Fruit fly (Drosophila melanogaster) whole organism, embryonic: ENCODE data around the gene Roc1b.

ENCODE experiments used
- Ada2b ChIP-seq: fragments of 200-800 bp; sonication (Bioruptor generic); IDR thresholded peaks from 2 replicates; pipeline ENCODE4 v1.3.6; 2022; ENCODE audit warnings: missing biosample characterization, missing genetic modification characterization
- CG10366 ChIP-seq: fragments of 200-800 bp; sonication (Bioruptor generic); IDR thresholded peaks from 2 replicates; pipeline ENCODE4 v1.3.6; 2022; ENCODE audit warnings: missing biosample characterization, missing genetic modification characterization
- CG10654 ChIP-seq: fragments of 200-800 bp; sonication (Bioruptor generic); optimal IDR thresholded peaks from 2 replicates; lab custom pipeline; 2016; ENCODE audit warnings: missing biosample characterization, missing genetic modification characterization
- CG11456 ChIP-seq: fragments of 200-800 bp; sonication (Bioruptor generic); IDR thresholded peaks from 3 replicates; pipeline ENCODE4 v1.3.6; 2022; ENCODE audit warnings: missing biosample characterization, missing genetic modification characterization
- CG11695 ChIP-seq: fragments of 200-800 bp; sonication (Bioruptor generic); IDR thresholded peaks from 3 replicates; pipeline ENCODE4 v1.3.6; 2022; ENCODE audit warnings: missing biosample characterization, missing genetic modification characterization
- CG12071 ChIP-seq: fragments of 200-800 bp; sonication (Bioruptor generic); optimal IDR thresholded peaks from 3 replicates; lab custom pipeline; 2018; ENCODE audit warnings: missing biosample characterization, mild to moderate bottlenecking, missing genetic modification characterization
- CG13287 ChIP-seq: fragments of 200-800 bp; sonication (Bioruptor generic); IDR thresholded peaks from 2 replicates; pipeline ENCODE4 v1.3.6; 2022; ENCODE audit warnings: missing biosample characterization, missing genetic modification characterization; ENCODE audit not compliant: partially characterized antibody
- CG1602 ChIP-seq: fragments of 200-800 bp; sonication (Bioruptor generic); optimal IDR thresholded peaks from 3 replicates; lab custom pipeline; 2016; ENCODE audit warnings: missing biosample characterization, missing genetic modification characterization
- CG1603 ChIP-seq: fragments of 200-800 bp; sonication (Bioruptor generic); optimal IDR thresholded peaks from 2 replicates; lab custom pipeline; 2019; ENCODE audit warnings: missing biosample characterization, mild to moderate bottlenecking, missing genetic modification characterization, moderate library complexity
- CG1647 ChIP-seq: fragments of 200-800 bp; sonication (Bioruptor generic); optimal IDR thresholded peaks from 3 replicates; lab custom pipeline; 2016; ENCODE audit warnings: missing biosample characterization, missing genetic modification characterization
- CG16815 ChIP-seq: fragments of 200-800 bp; sonication (Bioruptor generic); optimal IDR thresholded peaks from 3 replicates; lab custom pipeline; 2017; ENCODE audit warnings: missing biosample characterization, mild to moderate bottlenecking, missing genetic modification characterization
- CG2116 ChIP-seq: fragments of 200-800 bp; sonication (Bioruptor generic); optimal IDR thresholded peaks from 3 replicates; lab custom pipeline; 2018; ENCODE audit warnings: missing biosample characterization, mild to moderate bottlenecking, missing genetic modification characterization
- CG2199 ChIP-seq: fragments of 200-800 bp; sonication (Bioruptor generic); IDR thresholded peaks from 3 replicates; pipeline ENCODE4 v1.3.6; 2022; ENCODE audit warnings: missing biosample characterization, missing genetic modification characterization
- CG33557 ChIP-seq: fragments of 200-800 bp; sonication (Bioruptor generic); optimal IDR thresholded peaks from 2 replicates; lab custom pipeline; 2019; ENCODE audit warnings: missing biosample characterization, mild to moderate bottlenecking, missing genetic modification characterization, moderate library complexity
- CG4404 ChIP-seq: fragments of 200-800 bp; sonication (Bioruptor generic); IDR thresholded peaks from 2 replicates; pipeline ENCODE4 v1.3.6; 2022; ENCODE audit warnings: missing biosample characterization, missing genetic modification characterization
- CG6254 ChIP-seq: fragments of 200-800 bp; sonication (Bioruptor generic); optimal IDR thresholded peaks from 3 replicates; lab custom pipeline; 2017; ENCODE audit warnings: mild to moderate bottlenecking, missing biosample characterization, missing genetic modification reagents, missing genetic modification characterization
- CG6791 ChIP-seq: fragments of 200-800 bp; sonication (Bioruptor generic); IDR thresholded peaks from 3 replicates; pipeline ENCODE4 v1.3.6; 2022; ENCODE audit warnings: missing biosample characterization, missing genetic modification characterization; ENCODE audit not compliant: partially characterized antibody
- CG9215 ChIP-seq: fragments of 200-800 bp; sonication (Bioruptor generic); IDR thresholded peaks from 2 replicates; pipeline ENCODE4 v1.3.6; 2022; ENCODE audit warnings: missing biosample characterization, missing genetic modification characterization
- D19B ChIP-seq: fragments of 200-800 bp; sonication (Bioruptor generic); optimal IDR thresholded peaks from 2 replicates; lab custom pipeline; 2017; ENCODE audit warnings: missing biosample characterization, mild to moderate bottlenecking, missing genetic modification characterization
- HmgD ChIP-seq: fragments of 200-800 bp; sonication (Bioruptor generic); optimal IDR thresholded peaks from 3 replicates; lab custom pipeline; 2016; ENCODE audit warnings: missing biosample characterization, missing genetic modification characterization
- NfI ChIP-seq: fragments of 200-800 bp; sonication (Bioruptor generic); optimal IDR thresholded peaks from 3 replicates; lab custom pipeline; 2018; ENCODE audit warnings: missing biosample characterization, mild to moderate bottlenecking, missing genetic modification characterization, moderate library complexity
- Ravus ChIP-seq: fragments of 200-800 bp; sonication (Bioruptor generic); IDR thresholded peaks from 2 replicates; pipeline ENCODE4 v1.3.6; 2022; ENCODE audit warnings: missing biosample characterization, missing genetic modification characterization
- Sin3A ChIP-seq: fragments of >200 bp; optimal IDR thresholded peaks from 2 replicates; lab custom pipeline; 2018
- TFAM ChIP-seq: fragments of 200-800 bp; sonication (Bioruptor generic); optimal IDR thresholded peaks from 2 replicates; lab custom pipeline; 2017; ENCODE audit warnings: missing biosample characterization, missing genetic modification characterization, inconsistent platforms
- ap ChIP-seq: fragments of 200-800 bp; sonication (Bioruptor generic); IDR thresholded peaks from 2 replicates; pipeline ENCODE4 v1.3.6; 2022; ENCODE audit warnings: missing biosample characterization, missing genetic modification characterization
- bab2 ChIP-seq: fragments of 200-800 bp; sonication (Bioruptor generic); optimal IDR thresholded peaks from 2 replicates; lab custom pipeline; 2016; ENCODE audit warnings: missing biosample characterization, missing genetic modification characterization
- bsh ChIP-seq, 2 experiments: fragments of 200-800 bp; sonication (Bioruptor generic); optimal IDR thresholded peaks; 2 replicates each; lab custom pipeline; 2017 to 2018; ENCODE audit warnings: mild to moderate bottlenecking in 2 of 2, missing biosample characterization in 2 of 2, missing genetic modification characterization in 2 of 2, moderate library complexity in 1 of 2
- dan ChIP-seq: fragments of 200-800 bp; sonication (Bioruptor generic); IDR thresholded peaks from 2 replicates; pipeline ENCODE4 v1.3.6; 2022; ENCODE audit warnings: missing biosample characterization, missing genetic modification characterization
- dimm ChIP-seq: fragments of 200-800 bp; sonication (Bioruptor generic); IDR thresholded peaks from 2 replicates; pipeline ENCODE4 v1.3.6; 2022; ENCODE audit warnings: missing biosample characterization, missing genetic modification characterization
- emc ChIP-seq: fragments of 200-800 bp; sonication (Bioruptor generic); optimal IDR thresholded peaks from 2 replicates; lab custom pipeline; 2016; ENCODE audit warnings: missing biosample characterization, missing genetic modification characterization
- fd102C ChIP-seq: fragments of 200-800 bp; sonication (Bioruptor generic); optimal IDR thresholded peaks from 2 replicates; lab custom pipeline; 2018; ENCODE audit warnings: missing biosample characterization, mild to moderate bottlenecking, missing genetic modification characterization, moderate library complexity
- inv ChIP-seq: fragments of 200-800 bp; sonication (Bioruptor generic); IDR thresholded peaks from 2 replicates; pipeline ENCODE4 v1.3.6; 2022; ENCODE audit warnings: missing biosample characterization, missing genetic modification characterization; ENCODE audit not compliant: partially characterized antibody
- jumu ChIP-seq: fragments of 200-800 bp; sonication (Bioruptor generic); optimal IDR thresholded peaks from 3 replicates; lab custom pipeline; 2016; ENCODE audit warnings: missing biosample characterization, missing genetic modification characterization
- ken ChIP-seq: fragments of 200-800 bp; sonication (Bioruptor generic); IDR thresholded peaks from 3 replicates; pipeline ENCODE4 v1.3.6; 2022; ENCODE audit warnings: missing biosample characterization, missing genetic modification characterization
- knrl ChIP-seq: fragments of 200-800 bp; sonication (Bioruptor generic); IDR thresholded peaks from 3 replicates; pipeline ENCODE4 v1.3.6; 2022; ENCODE audit warnings: missing biosample characterization, missing genetic modification characterization; ENCODE audit not compliant: partially characterized antibody
- luna ChIP-seq: fragments of 200-800 bp; sonication (Bioruptor generic); optimal IDR thresholded peaks from 2 replicates; lab custom pipeline; 2016; ENCODE audit warnings: missing biosample characterization, missing genetic modification characterization
- nerfin-1 ChIP-seq: fragments of 200-800 bp; sonication (Bioruptor generic); optimal IDR thresholded peaks from 3 replicates; lab custom pipeline; 2019; ENCODE audit warnings: missing biosample characterization, mild to moderate bottlenecking, missing genetic modification characterization, moderate library complexity
- oc ChIP-seq: fragments of 200-800 bp; sonication (Bioruptor generic); optimal IDR thresholded peaks from 2 replicates; lab custom pipeline; 2018; ENCODE audit warnings: missing biosample characterization, mild to moderate bottlenecking, missing genetic modification characterization, moderate library complexity
- pan ChIP-seq, 4 experiments: fragments of >200 bp in 3 of 4; fragments of 200-800 bp in 1 of 4; sonication (Bioruptor generic) in 1 of 4; optimal IDR thresholded peaks in 3 of 4; IDR thresholded peaks in 1 of 4; 2 replicates each; pipeline versions ENCODE4 v1.3.6 to Lab custom; 2017 to 2022; ENCODE audit warnings: missing biosample characterization in 2 of 4, missing genetic modification characterization in 2 of 4, mixed read lengths in 1 of 4
- pfk ChIP-seq: fragments of 200-800 bp; sonication (Bioruptor generic); optimal IDR thresholded peaks from 2 replicates; lab custom pipeline; 2018; ENCODE audit warnings: missing biosample characterization, mild to moderate bottlenecking, missing genetic modification characterization, moderate library complexity
- phol ChIP-seq: fragments of 200-800 bp; sonication (Bioruptor generic); optimal IDR thresholded peaks from 3 replicates; lab custom pipeline; 2018; ENCODE audit warnings: missing biosample characterization, mild to moderate bottlenecking, missing genetic modification characterization, moderate library complexity
- pros ChIP-seq: fragments of 200-800 bp; sonication (Bioruptor generic); optimal IDR thresholded peaks from 3 replicates; lab custom pipeline; 2019; ENCODE audit warnings: missing biosample characterization, mild to moderate bottlenecking, missing genetic modification characterization, moderate library complexity
- scrt ChIP-seq: fragments of 200-800 bp; sonication (Bioruptor generic); optimal IDR thresholded peaks from 2 replicates; lab custom pipeline; 2018; ENCODE audit warnings: missing biosample characterization, mild to moderate bottlenecking, missing genetic modification characterization, moderate library complexity
- sd ChIP-seq: fragments of 200-800 bp; sonication (Bioruptor generic); optimal IDR thresholded peaks from 3 replicates; lab custom pipeline; 2018; ENCODE audit warnings: missing biosample characterization, mild to moderate bottlenecking, missing genetic modification characterization, moderate library complexity
- seq ChIP-seq: fragments of 200-800 bp; sonication (Bioruptor generic); IDR thresholded peaks from 2 replicates; pipeline ENCODE4 v1.3.6; 2022; ENCODE audit warnings: missing biosample characterization, missing genetic modification characterization
- tio ChIP-seq: fragments of 200-800 bp; sonication (Bioruptor generic); optimal IDR thresholded peaks from 2 replicates; lab custom pipeline; 2017; ENCODE audit warnings: missing biosample characterization, missing genetic modification characterization, inconsistent platforms
- unpg ChIP-seq: fragments of 200-800 bp; sonication (Bioruptor generic); optimal IDR thresholded peaks from 3 replicates; lab custom pipeline; 2018; ENCODE audit warnings: missing biosample characterization, mild to moderate bottlenecking, missing genetic modification characterization, moderate library complexity
- zf30C ChIP-seq: fragments of 200-800 bp; sonication (Bioruptor generic); optimal IDR thresholded peaks from 3 replicates; lab custom pipeline; 2018; ENCODE audit warnings: missing biosample characterization, mild to moderate bottlenecking, missing genetic modification characterization

Gene Roc1b

DNA sequence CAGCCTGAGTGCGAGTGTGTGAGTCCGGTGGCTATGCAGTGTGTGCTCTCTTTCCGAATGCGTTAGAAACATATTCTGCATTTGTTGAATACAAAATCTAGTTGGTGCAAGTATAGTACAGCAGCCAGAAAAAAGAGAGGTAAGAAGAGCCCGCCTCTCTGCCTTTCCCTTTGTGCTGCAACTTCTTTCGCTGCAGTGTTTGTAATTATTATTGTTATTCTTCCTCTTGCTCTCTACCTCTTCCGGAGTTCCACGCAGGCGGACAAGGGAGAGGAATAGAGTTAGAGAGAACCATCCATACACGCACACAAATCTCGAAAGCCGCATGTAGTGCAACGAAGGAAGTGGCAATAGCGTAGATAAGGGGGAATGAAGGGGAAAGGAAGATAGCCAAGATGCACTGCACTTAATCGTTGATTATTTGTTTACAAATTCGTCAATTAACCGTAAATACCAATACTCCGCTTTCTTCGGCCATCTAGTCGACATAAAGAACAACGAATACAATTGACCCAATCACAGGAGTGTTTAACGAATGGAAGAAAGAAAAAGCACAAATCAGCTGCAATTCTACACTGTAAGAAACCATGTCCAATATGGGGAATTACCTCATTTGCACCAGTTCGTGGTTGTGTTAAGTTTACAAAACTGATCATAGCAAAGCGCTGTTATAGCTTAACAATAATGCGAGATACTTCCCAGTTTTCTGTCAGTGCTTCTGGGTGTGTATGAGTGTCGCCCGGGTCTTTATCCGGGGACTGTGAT is 10.0 kb upstream of the Roc1b start (continued):
- TF ChIP-seq CG6254 (GFP tag; lab: Kevin White, UChicago) (peak; percentile 69), TFAM (GFP tag; lab: Kevin White, UChicago) (peak; percentile 17), ap (GFP tag; lab: Robert Waterston, UW) (peak; percentile 56), ken (GFP tag; lab: Robert Waterston, UW) (peak; percentile 73; the same call in 2 of the 3 replicates), dan (GFP tag; lab: Robert Waterston, UW) (no peak), scrt (no peak), pros (GFP tag; lab: Kevin White, UChicago) (no peak), CG4404 (GFP tag; lab: Robert Waterston, UW) (no peak), jumu (peak; percentile 75), CG1603 (tag; lab: Kevin White, UChicago) (peak; percentile 92), oc (tag; lab: Kevin White, UChicago) (peak; percentile 77), CG2199 (no peak), nerfin-1 (tag; lab: Kevin White, UChicago) (peak; percentile 53), Ravus (GFP tag; lab: Robert Waterston, UW) (peak; percentile 25; the same call in 1 of the 2 replicates), CG13287 (no peak), pfk (no peak), CG12071 (GFP tag; lab: Kevin White, UChicago) (peak; percentile 60), knrl (GFP tag; lab: Robert Waterston, UW) (no peak), pan (optimal IDR thresholded peaks at IDR 0.05; lab: Kevin White, UChicago) (no peak), pan (GFP tag; optimal IDR thresholded peaks at IDR 0.05 in 1 of 2, IDR thresholded peaks at IDR 0.05 in 1 of 2) (peak in 1 of 2 experiments; percentile 63), Sin3A (lab: Kevin White, UChicago) (no peak), NfI (GFP tag; lab: Kevin White, UChicago) (peak; percentile 62), CG33557 (GFP tag; lab: Kevin White, UChicago) (peak; percentile 59), inv (no peak), zf30C (GFP tag; lab: Kevin White, UChicago) (peak; percentile 81), seq (GFP tag; lab: Robert Waterston, UW) (peak; percentile 35; the same call in 1 of the 2 replicates), bsh (GFP tag; optimal IDR thresholded peaks at IDR 0.05; lab: Kevin White, UChicago) (peak; percentile 80 to 92), dimm (no peak), Ada2b (peak; percentile 59), CG1647 (peak; percentile 53), CG6791 (GFP tag; lab: Robert Waterston, UW) (no peak), CG9215 (peak; percentile 45; the same call in 1 of the 2 replicates), luna (no peak), fd102C (no peak), CG16815 (GFP tag; lab: Kevin White, UChicago) (peak; percentile 67), emc (GFP tag; lab: Kevin White, UChicago) (peak; percentile 28), CG11695 (GFP tag; lab: Robert Waterston, UW) (peak; percentile 33; the same call in 1 of the 3 replicates), phol (tag; lab: Kevin White, UChicago) (peak; percentile 79), CG2116 (no peak), HmgD (GFP tag; lab: Kevin White, UChicago) (peak; percentile 41), CG10654 (GFP tag; lab: Kevin White, UChicago) (peak; percentile 70), CG10366 (GFP tag; lab: Robert Waterston, UW) (peak; percentile 74), CG11456 (no peak), unpg (peak; percentile 70), CG1602 (GFP tag; lab: Kevin White, UChicago) (peak; percentile 57), sd (tag; lab: Kevin White, UChicago) (no peak), D19B (GFP tag; lab: Kevin White, UChicago) (no peak), bab2 (GFP tag; lab: Kevin White, UChicago) (peak; percentile 57), tio (GFP tag; lab: Kevin White, UChicago) (peak; percentile 69)
